Worm (Caenorhabditis elegans): ENCODE measurements around the gene K04F1.8.

- TF ChIP-seq fkh-3 (tag; optimal IDR thresholded peaks at IDR 0.05) (no peak), lin-54 (GFP tag; optimal IDR thresholded peaks at IDR 0.05) (no peak), mcd-1 (GFP tag; IDR thresholded peaks at IDR 0.05) (no peak), tbp1 (GFP tag; optimal IDR thresholded peaks at IDR 0.05) (no peak), mes-4 (tag; optimal IDR thresholded peaks at IDR 0.05) (no peak), madf-10 (tag; optimal IDR thresholded peaks at IDR 0.05) (no peak), rpc-1 (optimal IDR thresholded peaks at IDR 0.05) (no peak), rpc-1 (tag; optimal IDR thresholded peaks at IDR 0.05) (no peak), nfya-1 (tag; optimal IDR thresholded peaks at IDR 0.05; ENCODE audit: borderline replicate concordance, insufficient read depth) (no peak), pbrm-1 (GFP tag; IDR thresholded peaks at IDR 0.05) (no peak), F55B11.4 (tag; optimal IDR thresholded peaks at IDR 0.05; ENCODE audit: borderline replicate concordance, insufficient read depth) (no peak), bed-2 (GFP tag; IDR thresholded peaks at IDR 0.05) (no peak), him-1 (tag; optimal IDR thresholded peaks at IDR 0.05) (no peak)
Measured at ce11 chrV:1624340-1624739, 42.7 kb upstream of the K04F1.8 start, which contains the start of gene nhr-110.
